Fruit fly (Drosophila melanogaster): ENCODE measurements around the gene CG43085.

CG43085 gene

dm6 chr3L:17667642-17668362, 21.3 kb upstream of the CG43085 start:
- TF ChIP-seq tj (GFP tag; optimal IDR thresholded peaks at IDR 0.05): no peak
- peak; percentile 68 for TF ChIP-seq pad (GFP tag; optimal IDR thresholded peaks at IDR 0.05)
- peak; percentile 82 for TF ChIP-seq kay (GFP tag; ENCODE audit: borderline replicate concordance)

- TF ChIP-seq kay (GFP tag; ENCODE audit: borderline replicate concordance): peak; percentile 52
- peak; percentile 53 for TF ChIP-seq tj (GFP tag; optimal IDR thresholded peaks at IDR 0.05)
- peak; percentile 24 for TF ChIP-seq CG7045 (GFP tag; optimal IDR thresholded peaks at IDR 0.05)
- no peak for TF ChIP-seq CG1620 (GFP tag; optimal IDR thresholded peaks at IDR 0.05)
- TF ChIP-seq CG7101 (tag; optimal IDR thresholded peaks at IDR 0.05): peak; percentile 5
- peak; percentile 32 for TF ChIP-seq Crg-1 (GFP tag; optimal IDR thresholded peaks at IDR 0.05)
- TF ChIP-seq Mnt (GFP tag; optimal IDR thresholded peaks at IDR 0.05): peak; percentile 66
- TF ChIP-seq cic (GFP tag; optimal IDR thresholded peaks at IDR 0.05): peak; percentile 96
- TF ChIP-seq toe (GFP tag; optimal IDR thresholded peaks at IDR 0.05): no peak
- peak; percentile 6 for TF ChIP-seq CG14711 (tag; optimal IDR thresholded peaks at IDR 0.05)
- TF ChIP-seq CG33017 (tag; optimal IDR thresholded peaks at IDR 0.05): no peak
- TF ChIP-seq cnc (optimal IDR thresholded peaks at IDR 0.05): no peak
- peak; percentile 55 for TF ChIP-seq ovo (GFP tag; optimal IDR thresholded peaks at IDR 0.05)
- peak; percentile 25 for TF ChIP-seq pad (GFP tag; optimal IDR thresholded peaks at IDR 0.05)
- TF ChIP-seq CG12768 (GFP tag; optimal IDR thresholded peaks at IDR 0.05): peak; percentile 79
- TF ChIP-seq CG5204 (GFP tag; optimal IDR thresholded peaks at IDR 0.05): peak; percentile 6
- peak; percentile 5 for TF ChIP-seq CG11617 (GFP tag; optimal IDR thresholded peaks at IDR 0.05)
- no peak for TF ChIP-seq Clk (GFP tag; optimal IDR thresholded peaks at IDR 0.05)
- TF ChIP-seq bab1 (GFP tag; optimal IDR thresholded peaks at IDR 0.05): no peak
- TF ChIP-seq Hr96 (GFP tag; optimal IDR thresholded peaks at IDR 0.05): peak; percentile 12
Measured at dm6 chr3L:17665084-17665576, 18.6 kb upstream of the CG43085 start.

dm6 chr3L:17663647-17664046, 17.1 kb upstream of the CG43085 start:
- TF ChIP-seq Clk (GFP tag; optimal IDR thresholded peaks at IDR 0.05): no peak
- TF ChIP-seq cnc (optimal IDR thresholded peaks at IDR 0.05): no peak
- TF ChIP-seq pad (GFP tag; optimal IDR thresholded peaks at IDR 0.05): no peak

DNA sequence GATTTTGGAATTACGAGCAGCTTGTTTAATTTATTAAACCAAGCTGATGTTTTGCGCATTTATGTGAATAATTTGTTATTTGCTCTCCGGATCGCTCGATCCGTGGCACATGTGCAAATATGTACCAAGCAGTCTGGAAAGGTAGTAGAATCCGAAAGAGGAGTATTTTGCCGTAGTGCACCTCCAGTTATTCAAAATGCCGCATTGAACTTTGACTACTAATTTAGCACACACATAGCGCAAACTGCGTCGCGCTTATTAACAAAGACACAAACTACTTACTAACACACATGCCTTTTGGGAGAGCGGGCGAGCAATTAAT, 12.7 kb upstream of the CG43085 start:
- TF ChIP-seq cic (GFP tag; optimal IDR thresholded peaks at IDR 0.05) (peak; percentile 88), Mnt (GFP tag; optimal IDR thresholded peaks at IDR 0.05) (peak; percentile 11), CG5204 (GFP tag; optimal IDR thresholded peaks at IDR 0.05) (no peak), CG11617 (GFP tag; optimal IDR thresholded peaks at IDR 0.05) (no peak), CG1620 (GFP tag; optimal IDR thresholded peaks at IDR 0.05) (no peak), pad (GFP tag; optimal IDR thresholded peaks at IDR 0.05) (no peak), Crg-1 (GFP tag; optimal IDR thresholded peaks at IDR 0.05) (peak; percentile 66), CG7101 (tag; optimal IDR thresholded peaks at IDR 0.05) (no peak), toe (GFP tag; optimal IDR thresholded peaks at IDR 0.05) (no peak), CG14711 (tag; optimal IDR thresholded peaks at IDR 0.05) (no peak), cnc (optimal IDR thresholded peaks at IDR 0.05) (no peak), Hr96 (GFP tag; optimal IDR thresholded peaks at IDR 0.05) (no peak), CG7045 (GFP tag; optimal IDR thresholded peaks at IDR 0.05) (peak; percentile 6), CG12768 (GFP tag; optimal IDR thresholded peaks at IDR 0.05) (peak; percentile 29), ovo (GFP tag; optimal IDR thresholded peaks at IDR 0.05) (peak; percentile 27), bab1 (GFP tag; optimal IDR thresholded peaks at IDR 0.05) (no peak)

dm6 chr3L:17658423-17659267, 12.1 kb upstream of the CG43085 start:
- peak; percentile 95 for TF ChIP-seq pad (GFP tag; optimal IDR thresholded peaks at IDR 0.05)
- peak; percentile 46 for TF ChIP-seq Crg-1 (GFP tag; optimal IDR thresholded peaks at IDR 0.05)
- no peak for TF ChIP-seq cnc (optimal IDR thresholded peaks at IDR 0.05)
- peak; percentile 100 for TF ChIP-seq ovo (GFP tag; optimal IDR thresholded peaks at IDR 0.05)
- TF ChIP-seq CG33017 (tag; optimal IDR thresholded peaks at IDR 0.05): peak; percentile 79
- TF ChIP-seq cic (GFP tag; optimal IDR thresholded peaks at IDR 0.05): peak; percentile 25
- peak; percentile 25 for TF ChIP-seq CG1620 (GFP tag; optimal IDR thresholded peaks at IDR 0.05)
- peak; percentile 21 for TF ChIP-seq Mnt (GFP tag; optimal IDR thresholded peaks at IDR 0.05)
- peak; percentile 1 for TF ChIP-seq CG12768 (GFP tag; optimal IDR thresholded peaks at IDR 0.05)
- peak; percentile 62 for TF ChIP-seq Hr96 (GFP tag; optimal IDR thresholded peaks at IDR 0.05)
- peak; percentile 81 for TF ChIP-seq CG14711 (tag; optimal IDR thresholded peaks at IDR 0.05)
- TF ChIP-seq CG7045 (GFP tag; optimal IDR thresholded peaks at IDR 0.05): peak; percentile 68
- peak; percentile 87 for TF ChIP-seq bab1 (GFP tag; optimal IDR thresholded peaks at IDR 0.05)
- TF ChIP-seq kay (GFP tag; ENCODE audit: borderline replicate concordance): no peak
- peak; percentile 55 for TF ChIP-seq CG11617 (GFP tag; optimal IDR thresholded peaks at IDR 0.05)
- peak; percentile 87 for TF ChIP-seq CG7101 (tag; optimal IDR thresholded peaks at IDR 0.05)
- TF ChIP-seq toe (GFP tag; optimal IDR thresholded peaks at IDR 0.05): peak; percentile 6
- TF ChIP-seq CG5204 (GFP tag; optimal IDR thresholded peaks at IDR 0.05): peak; percentile 63
- no peak for TF ChIP-seq tj (GFP tag; optimal IDR thresholded peaks at IDR 0.05)
- TF ChIP-seq Clk (GFP tag; optimal IDR thresholded peaks at IDR 0.05): no peak
